Fruit fly (Drosophila melanogaster): ENCODE measurements around the gene CG42264.
A peak's percentile ranks its signal among the peaks of the same experiment; 100 is the strongest.

Gene CG42264

DNA sequence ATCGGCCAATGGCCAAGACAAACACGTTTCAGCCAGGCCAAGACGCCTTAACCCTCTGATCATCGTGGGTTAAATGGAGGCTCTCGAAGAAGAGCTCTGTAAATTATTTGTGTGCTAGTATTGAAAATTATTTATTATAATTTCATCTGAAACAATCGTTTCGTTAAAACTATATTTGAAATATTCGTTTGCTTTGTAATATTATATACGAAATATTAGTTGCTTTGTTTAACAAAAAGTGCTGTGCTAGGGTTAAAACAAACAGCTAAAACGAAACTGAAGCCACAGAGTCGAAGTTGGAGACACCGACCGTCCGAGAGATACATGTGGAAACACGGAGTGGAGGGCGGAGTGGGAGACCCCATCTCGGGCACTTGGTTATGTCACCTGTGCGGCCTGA, 10.1 kb upstream of the CG42264 start (continued):
- TF ChIP-seq CG1603 (tag; optimal IDR thresholded peaks at IDR 0.05) (no peak), Ssrp (tag; optimal IDR thresholded peaks at IDR 0.05) (peak; percentile 10), CG13624 (GFP tag; optimal IDR thresholded peaks at IDR 0.05) (no peak), gem (tag; optimal IDR thresholded peaks at IDR 0.05) (peak; percentile 65), da (GFP tag; optimal IDR thresholded peaks at IDR 0.05) (no peak), CG2202 (tag; optimal IDR thresholded peaks at IDR 0.05) (no peak), ssp (GFP tag; IDR thresholded peaks at IDR 0.05) (no peak), Hey (tag; optimal IDR thresholded peaks at IDR 0.05) (no peak), CG43689 (GFP tag; IDR thresholded peaks at IDR 0.05) (no peak), Hmx (GFP tag; optimal IDR thresholded peaks at IDR 0.05) (no peak), CG7786 (GFP tag; optimal IDR thresholded peaks at IDR 0.05) (no peak), sima (GFP tag; optimal IDR thresholded peaks at IDR 0.05) (no peak), usp (GFP tag; optimal IDR thresholded peaks at IDR 0.05) (no peak), maf-S (GFP tag; optimal IDR thresholded peaks at IDR 0.05) (no peak), grn (GFP tag; optimal IDR thresholded peaks at IDR 0.05) (no peak), Antp (GFP tag; optimal IDR thresholded peaks at IDR 0.05) (no peak), CG12769 (tag; optimal IDR thresholded peaks at IDR 0.05) (no peak), CG14014 (GFP tag; IDR thresholded peaks at IDR 0.05) (peak; percentile 16; the same call in 1 of the 2 replicates), unc-4 (GFP tag; IDR thresholded peaks at IDR 0.05; ENCODE audit: partially characterized antibody) (no peak), CG4854 (GFP tag; optimal IDR thresholded peaks at IDR 0.05) (no peak), Ada2b (GFP tag; IDR thresholded peaks at IDR 0.05) (no peak), CG4404 (GFP tag; IDR thresholded peaks at IDR 0.05) (no peak), CG17186 (GFP tag; optimal IDR thresholded peaks at IDR 0.05) (no peak), CG13287 (GFP tag; IDR thresholded peaks at IDR 0.05; ENCODE audit: partially characterized antibody) (no peak), ara (GFP tag; IDR thresholded peaks at IDR 0.05) (no peak), CkIIα-i1 (GFP tag; IDR thresholded peaks at IDR 0.05) (no peak), CG11695 (GFP tag; IDR thresholded peaks at IDR 0.05) (no peak), CG8478 (optimal IDR thresholded peaks at IDR 0.05) (no peak), emc (GFP tag; optimal IDR thresholded peaks at IDR 0.05) (no peak), E2f2 (GFP tag; IDR thresholded peaks at IDR 0.05) (peak; percentile 15; the same call in 1 of the 2 replicates), CG17359 (tag; optimal IDR thresholded peaks at IDR 0.05) (no peak), lab (GFP tag; optimal IDR thresholded peaks at IDR 0.05) (no peak), CG4360 (GFP tag; IDR thresholded peaks at IDR 0.05) (no peak), nerfin-2 (GFP tag; IDR thresholded peaks at IDR 0.05; ENCODE audit: partially characterized antibody) (no peak), CG10366 (GFP tag; IDR thresholded peaks at IDR 0.05) (no peak), unpg (GFP tag; optimal IDR thresholded peaks at IDR 0.05) (no peak), CG14965 (GFP tag; optimal IDR thresholded peaks at IDR 0.05; ENCODE audit: borderline replicate concordance) (no peak), CG34376 (GFP tag; optimal IDR thresholded peaks at IDR 0.05) (no peak), Hsf (GFP tag; optimal IDR thresholded peaks at IDR 0.05) (no peak), Rfx (GFP tag; IDR thresholded peaks at IDR 0.05) (0 out of 2 replicates have a peak, but pooled peaks have one; percentile 21), klu (GFP tag; IDR thresholded peaks at IDR 0.05) (no peak), bsh (GFP tag; optimal IDR thresholded peaks at IDR 0.05) (peak in 1 of 2 experiments; percentile 22), pho (GFP tag; optimal IDR thresholded peaks at IDR 0.05) (no peak), ind (GFP tag; optimal IDR thresholded peaks at IDR 0.05) (no peak), Opbp (GFP tag; IDR thresholded peaks at IDR 0.05; ENCODE audit: partially characterized antibody) (no peak), eyg (GFP tag; optimal IDR thresholded peaks at IDR 0.05) (no peak), Tbp (GFP tag; optimal IDR thresholded peaks at IDR 0.05) (no peak), Dll (GFP tag; IDR thresholded peaks at IDR 0.05; ENCODE audit: partially characterized antibody) (no peak), scrt (GFP tag; optimal IDR thresholded peaks at IDR 0.05) (no peak), CG6175 (GFP tag; IDR thresholded peaks at IDR 0.05) (no peak), Gsc (GFP tag; IDR thresholded peaks at IDR 0.05) (no peak), CG2678 (tag; optimal IDR thresholded peaks at IDR 0.05) (no peak), al (GFP tag; IDR thresholded peaks at IDR 0.05) (no peak)
